Worm (Caenorhabditis elegans) whole organism, L2 larva: ENCODE measurements around the gene pgl-2.

Experiments used
- R02D3.7 ChIP-seq: fragments of 150-350 bp; optimal IDR thresholded peaks from 2 replicates; lab custom pipeline; 2014; ENCODE audit warnings: missing biosample characterization, missing genetic modification characterization
- Y55F3AM.14 ChIP-seq: fragments of 200-800 bp; sonication (Bioruptor generic); optimal IDR thresholded peaks from 2 replicates; lab custom pipeline; 2018; ENCODE audit warnings: mild to moderate bottlenecking, missing genetic modification characterization, missing compliant biosample characterization
- ceh-16 ChIP-seq: fragments of 150-350 bp; optimal IDR thresholded peaks from 2 replicates; lab custom pipeline; 2014; ENCODE audit warnings: missing biosample characterization, missing genetic modification characterization
- elt-3 ChIP-seq: sonication (generic microtip); optimal IDR thresholded peaks from 2 replicates; lab custom pipeline; 2017; ENCODE audit warnings: missing biosample characterization, missing genetic modification characterization
- lsy-2 ChIP-seq, 2 experiments: fragments of 150-350 bp in 1 of 2; sonication (generic microtip) in 1 of 2; optimal IDR thresholded peaks; 2 replicates each; lab custom pipeline; 2014 to 2017; ENCODE audit warnings: missing biosample characterization in 2 of 2, missing genetic modification characterization in 2 of 2
- nhr-11 ChIP-seq: fragments of 150-350 bp; optimal IDR thresholded peaks from 2 replicates; lab custom pipeline; 2014; ENCODE audit warnings: missing biosample characterization, missing genetic modification characterization
- nhr-237 ChIP-seq: fragments of 150-350 bp; optimal IDR thresholded peaks from 2 replicates; lab custom pipeline; 2014; ENCODE audit warnings: missing biosample characterization, missing genetic modification characterization
- skn-1 ChIP-seq: sonication (generic microtip); optimal IDR thresholded peaks from 2 replicates; lab custom pipeline; 2017; ENCODE audit warnings: missing biosample characterization, missing genetic modification characterization
- snpc-4 ChIP-seq: fragments of 150-350 bp; optimal IDR thresholded peaks from 2 replicates; lab custom pipeline; 2014; ENCODE audit warnings: missing biosample characterization, missing genetic modification characterization
- unc-39 ChIP-seq: fragments of 150-350 bp; optimal IDR thresholded peaks from 2 replicates; lab custom pipeline; 2014; ENCODE audit warnings: missing biosample characterization, missing genetic modification characterization
- unc-62 ChIP-seq: fragments of 150-350 bp; optimal IDR thresholded peaks from 2 replicates; lab custom pipeline; 2014; ENCODE audit warnings: missing biosample characterization, missing genetic modification reagents, missing genetic modification characterization

- TF ChIP-seq R02D3.7 (tag; lab: Kevin White, UChicago) = no peak
- no peak for TF ChIP-seq skn-1 (tag; lab: Kevin White, UChicago)
- TF ChIP-seq nhr-237 (tag; lab: Kevin White, UChicago) = no peak
- TF ChIP-seq nhr-11 (tag; lab: Kevin White, UChicago) = no peak
- TF ChIP-seq lsy-2 (tag; optimal IDR thresholded peaks at IDR 0.05; lab: Kevin White, UChicago) = no peak
- TF ChIP-seq ceh-16 (tag; lab: Kevin White, UChicago) = no peak
- TF ChIP-seq Y55F3AM.14 (GFP tag; lab: Kevin White, UChicago) = no peak
- TF ChIP-seq elt-3 = no peak
- no peak for TF ChIP-seq unc-62 (GFP tag; lab: Kevin White, UChicago)
- no peak for TF ChIP-seq unc-39 (tag; lab: Kevin White, UChicago)
- TF ChIP-seq snpc-4 (tag; lab: Kevin White, UChicago) = no peak
Measured at ce11 chrIII:8719105-8719504, 43.9 kb upstream of the pgl-2 start.
